Fruit fly (Drosophila melanogaster) whole organism, embryonic: ENCODE data around the gene CG11980.

Experiments
- CG10565 ChIP-seq: fragments of 200-800 bp; sonication (Bioruptor generic); optimal IDR thresholded peaks from 3 replicates; lab custom pipeline; 2016; ENCODE audit warnings: missing biosample characterization, mild to moderate bottlenecking, missing genetic modification characterization
- CG11398 ChIP-seq: fragments of 200-800 bp; sonication (Bioruptor generic); optimal IDR thresholded peaks from 2 replicates; lab custom pipeline; 2016; ENCODE audit warnings: missing biosample characterization, missing genetic modification characterization
- CG12071 ChIP-seq: fragments of 200-800 bp; sonication (Bioruptor generic); optimal IDR thresholded peaks from 3 replicates; lab custom pipeline; 2018; ENCODE audit warnings: missing biosample characterization, mild to moderate bottlenecking, missing genetic modification characterization
- CG13424 ChIP-seq: fragments of 200-800 bp; sonication (Bioruptor generic); optimal IDR thresholded peaks from 2 replicates; lab custom pipeline; 2019; ENCODE audit warnings: missing biosample characterization, mild to moderate bottlenecking, missing genetic modification characterization, moderate library complexity
- CG15696 ChIP-seq: fragments of 200-800 bp; sonication (Bioruptor generic); optimal IDR thresholded peaks from 2 replicates; lab custom pipeline; 2019; ENCODE audit warnings: missing biosample characterization, mild to moderate bottlenecking, missing genetic modification characterization, moderate library complexity
- CG1602 ChIP-seq: fragments of 200-800 bp; sonication (Bioruptor generic); optimal IDR thresholded peaks from 3 replicates; lab custom pipeline; 2016; ENCODE audit warnings: missing biosample characterization, missing genetic modification characterization
- CG1603 ChIP-seq: fragments of 200-800 bp; sonication (Bioruptor generic); optimal IDR thresholded peaks from 2 replicates; lab custom pipeline; 2019; ENCODE audit warnings: missing biosample characterization, mild to moderate bottlenecking, missing genetic modification characterization, moderate library complexity
- CG16779 ChIP-seq: fragments of 200-800 bp; sonication (Bioruptor generic); IDR thresholded peaks from 2 replicates; pipeline ENCODE4 v1.3.6; 2022; ENCODE audit warnings: missing biosample characterization, missing genetic modification characterization
- CG16813 ChIP-seq: fragments of 200-800 bp; sonication (Bioruptor generic); IDR thresholded peaks from 3 replicates; pipeline ENCODE4 v1.3.6; 2022; ENCODE audit warnings: missing biosample characterization, missing genetic modification characterization; ENCODE audit not compliant: partially characterized antibody
- CG31224 ChIP-seq: fragments of 200-800 bp; sonication (Bioruptor generic); IDR thresholded peaks from 2 replicates; pipeline ENCODE4 v1.3.6; 2022; ENCODE audit warnings: missing biosample characterization, missing genetic modification characterization
- CG32532 ChIP-seq: fragments of 200-800 bp; sonication (Bioruptor generic); IDR thresholded peaks from 2 replicates; pipeline ENCODE4 v1.3.6; 2022; ENCODE audit warnings: missing biosample characterization, missing genetic modification characterization
- CG32772 ChIP-seq: fragments of 200-800 bp; sonication (Bioruptor generic); IDR thresholded peaks from 2 replicates; pipeline ENCODE4 v1.3.6; 2022; ENCODE audit warnings: missing biosample characterization, missing genetic modification characterization
- CG4282 ChIP-seq: fragments of 200-800 bp; sonication (Bioruptor generic); optimal IDR thresholded peaks from 2 replicates; lab custom pipeline; 2016; ENCODE audit warnings: missing biosample characterization, missing genetic modification characterization
- CG4617 ChIP-seq: fragments of 200-800 bp; sonication (Bioruptor generic); optimal IDR thresholded peaks from 3 replicates; lab custom pipeline; 2016; ENCODE audit warnings: missing biosample characterization, missing genetic modification characterization, borderline replicate concordance
- CG5180 ChIP-seq: fragments of 200-800 bp; sonication (Bioruptor generic); optimal IDR thresholded peaks from 3 replicates; lab custom pipeline; 2017; ENCODE audit warnings: missing biosample characterization, missing genetic modification characterization, mild to moderate bottlenecking, moderate library complexity, missing genetic modification reagents
- CG6272 ChIP-seq: fragments of 200-800 bp; sonication (Bioruptor generic); IDR thresholded peaks from 2 replicates; pipeline ENCODE4 v1.3.6; 2022; ENCODE audit warnings: missing biosample characterization, missing genetic modification characterization
- CG6689 ChIP-seq: fragments of 200-800 bp; sonication (Bioruptor generic); IDR thresholded peaks from 2 replicates; pipeline ENCODE4 v1.3.6; 2022; ENCODE audit warnings: missing biosample characterization, missing genetic modification characterization
- CG7928 ChIP-seq: fragments of 200-800 bp; sonication (Bioruptor generic); optimal IDR thresholded peaks from 2 replicates; lab custom pipeline; 2017; ENCODE audit warnings: missing biosample characterization, mild to moderate bottlenecking, missing genetic modification characterization
- CG7963 ChIP-seq: fragments of 200-800 bp; sonication (Bioruptor generic); IDR thresholded peaks from 3 replicates; pipeline ENCODE4 v1.3.6; 2022; ENCODE audit warnings: missing biosample characterization, missing genetic modification characterization; ENCODE audit not compliant: partially characterized antibody
- CG8089 ChIP-seq: fragments of 200-800 bp; sonication (Bioruptor generic); optimal IDR thresholded peaks from 3 replicates; lab custom pipeline; 2016; ENCODE audit warnings: missing biosample characterization, missing genetic modification characterization
- CG9609 ChIP-seq: fragments of 200-800 bp; sonication (Bioruptor generic); optimal IDR thresholded peaks from 3 replicates; lab custom pipeline; 2016; ENCODE audit warnings: missing biosample characterization, missing genetic modification characterization
- Chrac-16 ChIP-seq: fragments of 200-800 bp; sonication (Bioruptor generic); optimal IDR thresholded peaks from 3 replicates; lab custom pipeline; 2016; ENCODE audit warnings: missing biosample characterization, missing genetic modification characterization
- Deaf1 ChIP-seq: fragments of 200-800 bp; optimal IDR thresholded peaks from 3 replicates; lab custom pipeline; 2019; ENCODE audit warnings: missing biosample characterization, mild to moderate bottlenecking, missing genetic modification characterization, moderate library complexity
- ERR ChIP-seq: fragments of 200-800 bp; sonication (Bioruptor generic); optimal IDR thresholded peaks from 2 replicates; lab custom pipeline; 2016; ENCODE audit warnings: missing biosample characterization, missing genetic modification characterization
- HmgD ChIP-seq: fragments of 200-800 bp; sonication (Bioruptor generic); optimal IDR thresholded peaks from 3 replicates; lab custom pipeline; 2016; ENCODE audit warnings: missing biosample characterization, missing genetic modification characterization
- Kr ChIP-seq: fragments of 200-800 bp; sonication (Bioruptor generic); optimal IDR thresholded peaks from 2 replicates; lab custom pipeline; 2017; ENCODE audit warnings: missing biosample characterization, mild to moderate bottlenecking, missing genetic modification characterization
- NK7.1 ChIP-seq: fragments of 200-800 bp; sonication (Bioruptor generic); optimal IDR thresholded peaks from 3 replicates; lab custom pipeline; 2016; ENCODE audit warnings: missing biosample characterization, missing genetic modification characterization
- Opbp ChIP-seq: fragments of 200-800 bp; sonication (Bioruptor generic); IDR thresholded peaks from 3 replicates; pipeline ENCODE4 v1.3.6; 2022; ENCODE audit warnings: missing biosample characterization, missing genetic modification characterization; ENCODE audit not compliant: partially characterized antibody
- Optix ChIP-seq: fragments of 200-800 bp; sonication (Bioruptor generic); IDR thresholded peaks from 3 replicates; pipeline ENCODE4 v1.3.6; 2022; ENCODE audit warnings: missing biosample characterization, missing genetic modification characterization
- Side ChIP-seq: fragments of 200-800 bp; sonication (Bioruptor generic); optimal IDR thresholded peaks from 2 replicates; lab custom pipeline; 2016; ENCODE audit warnings: missing biosample characterization, missing genetic modification characterization
- Ssrp ChIP-seq: fragments of 200-800 bp; sonication (Bioruptor generic); optimal IDR thresholded peaks from 2 replicates; lab custom pipeline; 2018; ENCODE audit warnings: missing biosample characterization, mild to moderate bottlenecking, missing genetic modification characterization, moderate library complexity
- Trl ChIP-seq, 3 experiments: fragments of >200 bp in 2 of 3; fragments of 200-800 bp in 1 of 3; sonication (Bioruptor generic) in 1 of 3; optimal IDR thresholded peaks; 2 replicates in 1 of 3; 3 replicates in 2 of 3; lab custom pipeline; 2016 to 2017; ENCODE audit warnings: missing biosample characterization in 1 of 3, missing genetic modification characterization in 1 of 3
- ab ChIP-seq: fragments of 200-800 bp; sonication (Bioruptor generic); optimal IDR thresholded peaks from 2 replicates; lab custom pipeline; 2016; ENCODE audit warnings: missing biosample characterization, missing genetic modification characterization
- ash1 ChIP-seq: fragments of 200-800 bp; sonication (Bioruptor generic); optimal IDR thresholded peaks from 2 replicates; lab custom pipeline; 2018; ENCODE audit warnings: missing biosample characterization, mild to moderate bottlenecking, missing genetic modification characterization
- cas ChIP-seq: fragments of 200-800 bp; sonication (Bioruptor generic); IDR thresholded peaks from 2 replicates; pipeline ENCODE4 v1.3.6; 2022; ENCODE audit warnings: missing biosample characterization, missing genetic modification characterization
- crc ChIP-seq: fragments of 200-800 bp; sonication (Bioruptor generic); optimal IDR thresholded peaks from 2 replicates; lab custom pipeline; 2016; ENCODE audit warnings: missing biosample characterization, missing genetic modification characterization
- dpn ChIP-seq, 2 experiments: fragments of 200-800 bp; sonication (Bioruptor generic); optimal IDR thresholded peaks; 3 replicates each; lab custom pipeline; 2016; ENCODE audit warnings: missing biosample characterization in 2 of 2, missing genetic modification characterization in 2 of 2
- ewg ChIP-seq: fragments of 200-800 bp; sonication (Bioruptor generic); optimal IDR thresholded peaks from 3 replicates; lab custom pipeline; 2017; ENCODE audit warnings: mild to moderate bottlenecking, missing biosample characterization, missing genetic modification reagents, missing genetic modification characterization
- exex ChIP-seq: fragments of 200-800 bp; sonication (Bioruptor generic); optimal IDR thresholded peaks from 4 replicates; lab custom pipeline; 2018; ENCODE audit warnings: missing biosample characterization, mild to moderate bottlenecking, missing genetic modification characterization, moderate library complexity
- lab ChIP-seq: fragments of 200-800 bp; sonication (Bioruptor generic); optimal IDR thresholded peaks from 3 replicates; lab custom pipeline; 2017; ENCODE audit warnings: missing biosample characterization, missing genetic modification characterization, mild to moderate bottlenecking, moderate library complexity, missing genetic modification reagents
- mld ChIP-seq: fragments of 200-800 bp; sonication (Bioruptor generic); IDR thresholded peaks from 3 replicates; pipeline ENCODE4 v1.3.6; 2022; ENCODE audit warnings: missing biosample characterization, missing genetic modification characterization; ENCODE audit not compliant: partially characterized antibody
- odd ChIP-seq: fragments of 200-800 bp; sonication (Bioruptor generic); optimal IDR thresholded peaks from 2 replicates; lab custom pipeline; 2017; ENCODE audit warnings: missing biosample characterization, mild to moderate bottlenecking, missing genetic modification characterization
- pan ChIP-seq, 4 experiments: fragments of >200 bp in 3 of 4; fragments of 200-800 bp in 1 of 4; sonication (Bioruptor generic) in 1 of 4; optimal IDR thresholded peaks in 3 of 4; IDR thresholded peaks in 1 of 4; 2 replicates each; pipeline versions ENCODE4 v1.3.6 to Lab custom; 2017 to 2022; ENCODE audit warnings: missing biosample characterization in 2 of 4, missing genetic modification characterization in 2 of 4, mixed read lengths in 1 of 4
- pnt ChIP-seq: fragments of 200-800 bp; sonication (Bioruptor generic); optimal IDR thresholded peaks from 3 replicates; lab custom pipeline; 2016; ENCODE audit warnings: missing biosample characterization, missing genetic modification characterization
- pum ChIP-seq: fragments of 200-800 bp; sonication (Bioruptor generic); optimal IDR thresholded peaks from 2 replicates; lab custom pipeline; 2016; ENCODE audit warnings: missing biosample characterization, missing genetic modification characterization
- run ChIP-seq: fragments of 200-800 bp; sonication (Bioruptor generic); optimal IDR thresholded peaks from 3 replicates; lab custom pipeline; 2018; ENCODE audit warnings: missing biosample characterization, mild to moderate bottlenecking, missing genetic modification characterization
- ssp ChIP-seq: fragments of 200-800 bp; sonication (Bioruptor generic); IDR thresholded peaks from 2 replicates; pipeline ENCODE4 v1.3.6; 2022; ENCODE audit warnings: missing biosample characterization, missing genetic modification characterization
- wek ChIP-seq: fragments of 200-800 bp; sonication (Bioruptor generic); optimal IDR thresholded peaks from 3 replicates; lab custom pipeline; 2018; ENCODE audit warnings: missing biosample characterization, mild to moderate bottlenecking, missing genetic modification characterization, moderate library complexity

Gene CG11980

DNA sequence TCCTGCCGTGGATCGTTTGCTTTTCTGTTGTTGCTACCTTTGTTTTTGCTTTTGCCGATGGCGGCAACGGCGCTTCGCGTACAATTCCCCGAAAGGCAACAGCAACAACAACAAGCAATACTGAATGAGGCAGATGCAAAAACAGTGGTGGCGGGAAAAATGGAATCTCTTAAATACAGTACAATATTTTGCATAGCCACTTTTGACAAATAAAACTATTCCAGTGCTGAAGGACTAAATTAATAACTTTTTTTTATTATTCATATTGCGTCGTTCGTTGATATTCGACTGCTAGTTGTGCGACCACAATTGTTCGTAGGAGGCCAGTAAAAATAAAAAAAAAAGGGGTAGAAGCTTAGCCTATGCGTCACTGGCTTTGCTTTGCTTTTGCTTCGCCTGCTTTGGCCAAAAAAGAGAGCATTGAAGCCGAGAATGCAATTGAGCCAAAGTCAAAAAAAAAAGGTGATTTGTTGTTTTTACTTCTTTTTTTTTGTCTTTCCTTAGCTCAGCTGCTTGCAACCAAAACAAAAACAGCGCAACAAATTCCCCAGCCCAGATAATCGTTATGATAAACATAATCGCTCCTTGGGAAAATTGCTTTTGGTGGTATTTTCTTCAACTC is 28.1 kb downstream of the CG11980 start (continued):
- TF ChIP-seq cas (GFP tag; lab: Robert Waterston, UW) (peak; percentile 71), CG1602 (GFP tag; lab: Kevin White, UChicago) (peak; percentile 82), CG6689 (GFP tag; lab: Robert Waterston, UW) (peak; percentile 89), ssp (peak; percentile 78), Side (GFP tag; lab: Kevin White, UChicago) (peak; percentile 85), CG4617 (GFP tag; lab: Kevin White, UChicago) (peak; percentile 62), CG16779 (GFP tag; lab: Robert Waterston, UW) (peak; percentile 74), mld (GFP tag; lab: Robert Waterston, UW) (no peak), CG10565 (GFP tag; lab: Kevin White, UChicago) (peak; percentile 42), CG5180 (GFP tag; lab: Kevin White, UChicago) (peak; percentile 59), Trl (optimal IDR thresholded peaks at IDR 0.05; lab: Kevin White, UChicago) (no peak), Trl (GFP tag; optimal IDR thresholded peaks at IDR 0.05; lab: Kevin White, UChicago) (peak; percentile 85), ab (GFP tag; lab: Kevin White, UChicago) (no peak), Optix (GFP tag; lab: Robert Waterston, UW) (peak; percentile 89), CG9609 (peak; percentile 66), CG11398 (GFP tag; lab: Kevin White, UChicago) (peak; percentile 71), run (tag; lab: Kevin White, UChicago) (peak; percentile 79), lab (GFP tag; lab: Kevin White, UChicago) (peak; percentile 95), ewg (peak; percentile 86), CG1603 (tag; lab: Kevin White, UChicago) (peak; percentile 83), CG13424 (tag; lab: Kevin White, UChicago) (peak; percentile 86), NK7.1 (peak; percentile 78), dpn (GFP tag; optimal IDR thresholded peaks at IDR 0.05; lab: Kevin White, UChicago) (peak; percentile 78 to 89), CG32532 (GFP tag; lab: Robert Waterston, UW) (peak; percentile 84), CG15696 (tag; lab: Kevin White, UChicago) (no peak), Kr (GFP tag; lab: Kevin White, UChicago) (peak; percentile 20), CG16813 (no peak), Opbp (GFP tag; lab: Robert Waterston, UW) (no peak), CG6272 (GFP tag; lab: Robert Waterston, UW) (peak; percentile 80), odd (peak; percentile 69), pum (peak; percentile 82), Deaf1 (tag; lab: Kevin White, UChicago) (peak; percentile 79), HmgD (peak; percentile 72), CG7928 (peak; percentile 63), CG32772 (peak; percentile 90), CG7963 (no peak), CG4282 (GFP tag; lab: Kevin White, UChicago) (peak; percentile 52), ERR (peak; percentile 75), pan (optimal IDR thresholded peaks at IDR 0.05; lab: Kevin White, UChicago) (no peak), pan (GFP tag; optimal IDR thresholded peaks at IDR 0.05 in 1 of 2, IDR thresholded peaks at IDR 0.05 in 1 of 2) (peak in 1 of 2 experiments; percentile 93), wek (GFP tag; lab: Kevin White, UChicago) (peak; percentile 46), crc (GFP tag; lab: Kevin White, UChicago) (peak; percentile 68), pnt (GFP tag; lab: Kevin White, UChicago) (peak; percentile 80), exex (tag; lab: Kevin White, UChicago) (peak; percentile 39), CG8089 (GFP tag; lab: Kevin White, UChicago) (peak; percentile 73), CG31224 (GFP tag; lab: Robert Waterston, UW) (peak; percentile 80), Chrac-16 (GFP tag; lab: Kevin White, UChicago) (peak; percentile 82), Ssrp (tag; lab: Kevin White, UChicago) (peak; percentile 82), ash1 (peak; percentile 53), CG12071 (GFP tag; lab: Kevin White, UChicago) (peak; percentile 86)
